Worm (Caenorhabditis elegans) whole organism, L4 larva: ENCODE results near the gene ZK1037.6.

ENCODE experiments used
- F37D6.2 ChIP-seq: sonication (generic microtip); optimal IDR thresholded peaks from 2 replicates; lab custom pipeline; 2016; ENCODE audit warnings: mild to moderate bottlenecking, missing genetic modification characterization, missing compliant biosample characterization
- Y75B8A.6 ChIP-seq: fragments of 200-800 bp; sonication (Bioruptor generic); IDR thresholded peaks from 2 replicates; pipeline ENCODE4 v1.3.6; 2022; ENCODE audit warnings: missing genetic modification reagents, missing genetic modification characterization, missing compliant biosample characterization
- daf-12 ChIP-seq: fragments of 150-350 bp; optimal IDR thresholded peaks from 2 replicates; lab custom pipeline; 2014; ENCODE audit warnings: missing biosample characterization, missing genetic modification reagents, missing genetic modification characterization
- jun-1 ChIP-seq: fragments of 150-350 bp; optimal IDR thresholded peaks from 2 replicates; lab custom pipeline; 2014; ENCODE audit warnings: missing biosample characterization, missing genetic modification reagents, missing genetic modification characterization
- nhr-28 ChIP-seq: fragments of 150-350 bp; optimal IDR thresholded peaks from 2 replicates; lab custom pipeline; 2014; ENCODE audit warnings: missing biosample characterization, missing genetic modification characterization

ce11 chrV:15339363-15339762, 11.8 kb upstream of the ZK1037.6 start, which contains the start of gene clec-228:
- TF ChIP-seq F37D6.2 (tag; lab: Kevin White, UChicago): no peak
- TF ChIP-seq nhr-28: no peak
- no peak for TF ChIP-seq Y75B8A.6 (GFP tag; lab: Robert Waterston, UW)
- no peak for TF ChIP-seq jun-1 (tag; lab: Kevin White, UChicago)
- TF ChIP-seq daf-12 (tag; lab: Kevin White, UChicago): no peak
